Worm (Caenorhabditis elegans): ENCODE results near the gene ttbk-4.
"Not testable (repeated sequence)": the region's sequence is repeated elsewhere in the genome, so short reads cannot be mapped to it uniquely, and the experiment has no call there.

The ttbk-4 gene

ce11 chrIV:10047108-10047507 lies 27.8 kb downstream of the ttbk-4 start, which contains the start of gene T04B2.3:
TSS of gene T04B2.3 (plus strand) at chrIV:10047408.
- no peak for TF ChIP-seq ref-1 (GFP tag; conservative IDR thresholded peaks at IDR 0.05)
- no peak for TF ChIP-seq ztf-29 (GFP tag; IDR thresholded peaks at IDR 0.05)
- TF ChIP-seq ztf-23 (GFP tag; IDR thresholded peaks at IDR 0.05): no peak
- TF ChIP-seq flt-1 (GFP tag; IDR thresholded peaks at IDR 0.05): no peak
- no peak for TF ChIP-seq klf-2 (GFP tag; conservative IDR thresholded peaks at IDR 0.05)
- TF ChIP-seq med-1 (GFP tag; optimal IDR thresholded peaks at IDR 0.05; ENCODE audit: insufficient read depth): no peak
- TF ChIP-seq T22C8.4 (GFP tag; IDR thresholded peaks at IDR 0.05): no peak
- TF ChIP-seq cog-1 (tag; optimal IDR thresholded peaks at IDR 0.05): no peak
- no peak for TF ChIP-seq tab-1 (GFP tag; IDR thresholded peaks at IDR 0.05)

- no peak for TF ChIP-seq med-1 (GFP tag; optimal IDR thresholded peaks at IDR 0.05; ENCODE audit: insufficient read depth)
- no peak for TF ChIP-seq klf-2 (GFP tag; conservative IDR thresholded peaks at IDR 0.05)
- no peak for TF ChIP-seq ztf-29 (GFP tag; IDR thresholded peaks at IDR 0.05)
- TF ChIP-seq ztf-23 (GFP tag; IDR thresholded peaks at IDR 0.05): no peak
- no peak for TF ChIP-seq ref-1 (GFP tag; conservative IDR thresholded peaks at IDR 0.05)
- no peak for TF ChIP-seq cog-1 (tag; optimal IDR thresholded peaks at IDR 0.05)
- TF ChIP-seq T22C8.4 (GFP tag; IDR thresholded peaks at IDR 0.05): no peak
- no peak for TF ChIP-seq tab-1 (GFP tag; IDR thresholded peaks at IDR 0.05)
- TF ChIP-seq flt-1 (GFP tag; IDR thresholded peaks at IDR 0.05): no peak
These were observed 28.9 kb downstream of the ttbk-4 start for ce11 chrIV:10046005-10046404.

ce11 chrIV:10042881-10043280 lies 32.1 kb downstream of the ttbk-4 start, which contains the start of gene frk-1:
TSS of gene frk-1 (plus strand) at chrIV:10043181.
- TF ChIP-seq flt-1 (GFP tag; IDR thresholded peaks at IDR 0.05) (no peak), T22C8.4 (GFP tag; IDR thresholded peaks at IDR 0.05) (no peak), klf-2 (GFP tag; conservative IDR thresholded peaks at IDR 0.05) (no peak), tab-1 (GFP tag; IDR thresholded peaks at IDR 0.05) (no peak), ztf-29 (GFP tag; IDR thresholded peaks at IDR 0.05) (no peak), cog-1 (tag; optimal IDR thresholded peaks at IDR 0.05) (no peak), ztf-23 (GFP tag; IDR thresholded peaks at IDR 0.05) (no peak), med-1 (GFP tag; optimal IDR thresholded peaks at IDR 0.05; ENCODE audit: insufficient read depth) (no peak), ref-1 (GFP tag; conservative IDR thresholded peaks at IDR 0.05) (no peak)

- TF ChIP-seq ztf-29 (GFP tag; IDR thresholded peaks at IDR 0.05): no peak
- TF ChIP-seq klf-2 (GFP tag; conservative IDR thresholded peaks at IDR 0.05): no peak
- no peak for TF ChIP-seq ztf-23 (GFP tag; IDR thresholded peaks at IDR 0.05)
- TF ChIP-seq T22C8.4 (GFP tag; IDR thresholded peaks at IDR 0.05): no peak
- TF ChIP-seq ref-1 (GFP tag; conservative IDR thresholded peaks at IDR 0.05): no peak
- no peak for TF ChIP-seq cog-1 (tag; optimal IDR thresholded peaks at IDR 0.05)
- TF ChIP-seq flt-1 (GFP tag; IDR thresholded peaks at IDR 0.05): no peak
- TF ChIP-seq tab-1 (GFP tag; IDR thresholded peaks at IDR 0.05): no peak
- TF ChIP-seq med-1 (GFP tag; optimal IDR thresholded peaks at IDR 0.05; ENCODE audit: insufficient read depth): no peak
These were observed 34.1 kb downstream of the ttbk-4 start, which contains the start of gene dhs-31 for ce11 chrIV:10040803-10041202. TSS of gene dhs-31 (minus strand) at chrIV:10040903.

- TF ChIP-seq ztf-23 (GFP tag; IDR thresholded peaks at IDR 0.05) (no peak), flt-1 (GFP tag; IDR thresholded peaks at IDR 0.05) (no peak), ztf-29 (GFP tag; IDR thresholded peaks at IDR 0.05) (no peak), cog-1 (tag; optimal IDR thresholded peaks at IDR 0.05) (no peak), ref-1 (GFP tag; conservative IDR thresholded peaks at IDR 0.05) (no peak), klf-2 (GFP tag; conservative IDR thresholded peaks at IDR 0.05) (no peak)
These were observed 38.0 kb downstream of the ttbk-4 start, which contains the start of gene F44D12.10 for ce11 chrIV:10036966-10037365. TSS of gene F44D12.10 (minus strand) at chrIV:10037066.

- TF ChIP-seq flt-1 (GFP tag; IDR thresholded peaks at IDR 0.05) (no peak), ref-1 (GFP tag; conservative IDR thresholded peaks at IDR 0.05) (no peak), klf-2 (GFP tag; conservative IDR thresholded peaks at IDR 0.05) (no peak)
These were observed 41.9 kb downstream of the ttbk-4 start, which contains the start of gene F44D12.6 for ce11 chrIV:10033053-10033452. TSS of gene F44D12.6 (plus strand) at chrIV:10033353.

- not testable (repeated sequence) for TF ChIP-seq klf-2 (GFP tag; conservative IDR thresholded peaks at IDR 0.05); cog-1 (tag; optimal IDR thresholded peaks at IDR 0.05); flt-1 (GFP tag; IDR thresholded peaks at IDR 0.05)
These were observed 46.2 kb downstream of the ttbk-4 start, which contains the start of the genes F44D12.16 and msd-2 for ce11 chrIV:10028779-10029178. TSS of gene F44D12.16 (plus strand) at chrIV:10029079. TSS of gene msd-2 (plus strand) at chrIV:10029083.

ce11 chrIV:10027566-10027965 lies 47.4 kb downstream of the ttbk-4 start, which contains the start of gene gipc-2:
TSS of gene gipc-2 (minus strand) at chrIV:10027666.
- no peak for TF ChIP-seq ztf-29 (GFP tag; IDR thresholded peaks at IDR 0.05)
- no peak for TF ChIP-seq ztf-23 (GFP tag; IDR thresholded peaks at IDR 0.05)
- TF ChIP-seq T22C8.4 (GFP tag; IDR thresholded peaks at IDR 0.05): no peak
- TF ChIP-seq med-1 (GFP tag; optimal IDR thresholded peaks at IDR 0.05; ENCODE audit: insufficient read depth): no peak
- TF ChIP-seq klf-2 (GFP tag; conservative IDR thresholded peaks at IDR 0.05): no peak
- TF ChIP-seq flt-1 (GFP tag; IDR thresholded peaks at IDR 0.05): no peak
- TF ChIP-seq tab-1 (GFP tag; IDR thresholded peaks at IDR 0.05): no peak
- TF ChIP-seq ref-1 (GFP tag; conservative IDR thresholded peaks at IDR 0.05): no peak
- TF ChIP-seq cog-1 (tag; optimal IDR thresholded peaks at IDR 0.05): no peak

ce11 chrIV:10026129-10026528 lies 48.8 kb downstream of the ttbk-4 start:
- TF ChIP-seq tab-1 (GFP tag; IDR thresholded peaks at IDR 0.05): no peak
- no peak for TF ChIP-seq flt-1 (GFP tag; IDR thresholded peaks at IDR 0.05)
- no peak for TF ChIP-seq ztf-23 (GFP tag; IDR thresholded peaks at IDR 0.05)
- no peak for TF ChIP-seq cog-1 (tag; optimal IDR thresholded peaks at IDR 0.05)
- no peak for TF ChIP-seq klf-2 (GFP tag; conservative IDR thresholded peaks at IDR 0.05)
- TF ChIP-seq med-1 (GFP tag; optimal IDR thresholded peaks at IDR 0.05; ENCODE audit: insufficient read depth): no peak
- no peak for TF ChIP-seq ztf-29 (GFP tag; IDR thresholded peaks at IDR 0.05)
- TF ChIP-seq T22C8.4 (GFP tag; IDR thresholded peaks at IDR 0.05): no peak
- TF ChIP-seq ref-1 (GFP tag; conservative IDR thresholded peaks at IDR 0.05): no peak

All from whole organism, midembryonic.